Fruit fly (Drosophila melanogaster) S2 (cell line): ENCODE data around the gene CG6980.

Experiments used
- CG8478 ChIP-seq: fragments of >200 bp; optimal IDR thresholded peaks from 2 replicates; lab custom pipeline; 2018
- CTCF ChIP-seq, 2 experiments: fragments of >200 bp; optimal IDR thresholded peaks; 2 replicates each; lab custom pipeline; 2018

CG6980 gene

DNA sequence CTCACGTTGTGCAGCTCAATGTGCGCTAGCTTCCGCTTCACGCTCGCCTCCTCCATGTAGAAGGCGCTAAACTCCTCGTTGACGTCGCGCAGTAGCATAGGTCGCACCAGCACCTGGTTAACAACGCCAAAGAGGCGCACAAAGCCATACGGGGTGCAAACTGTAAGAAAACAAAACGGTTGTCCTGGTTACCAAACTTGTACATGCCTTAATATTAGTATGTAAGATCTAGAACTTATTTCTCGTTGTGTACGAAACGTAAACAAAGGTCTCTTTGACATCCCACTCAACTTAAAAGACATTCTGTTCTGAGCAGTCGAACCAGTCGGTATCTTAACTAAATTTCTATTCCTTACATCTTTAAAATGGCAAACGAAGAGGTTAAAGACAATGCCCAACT, at the start of gene CG6980:
CG6980 (plus strand) TSS at position 301 of the 400 bp plus-strand sequence.
- TF ChIP-seq CTCF (optimal IDR thresholded peaks at IDR 0.05; lab: Kevin White, UChicago) (no peak), CG8478 (lab: Kevin White, UChicago) (no peak)

DNA sequence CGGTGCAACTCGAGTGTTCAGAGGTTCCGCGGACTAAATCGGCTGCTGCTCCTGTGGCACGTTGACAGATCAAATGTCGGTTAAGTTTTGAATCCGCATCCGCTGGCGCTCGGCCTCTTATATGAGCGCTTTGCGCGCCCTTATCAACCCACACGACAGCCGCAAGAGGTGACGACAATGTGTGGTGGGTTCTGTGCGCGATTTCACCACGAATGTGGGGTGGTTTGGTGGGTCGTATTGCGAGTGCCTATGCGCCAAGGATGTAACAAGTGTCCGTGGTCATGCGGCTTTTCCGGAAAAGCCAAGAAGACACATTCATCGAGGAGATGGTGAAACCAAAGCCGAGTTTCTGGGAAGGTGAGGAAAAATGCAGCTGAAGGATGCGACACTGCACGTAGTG, 42.5 kb upstream of the CG6980 start, which contains the start of gene AstA:
AstA (minus strand) TSS at position 101 of the 400 bp plus-strand sequence.
- TF ChIP-seq CTCF (optimal IDR thresholded peaks at IDR 0.05; lab: Kevin White, UChicago): no peak
- TF ChIP-seq CG8478 (lab: Kevin White, UChicago): no peak

DNA sequence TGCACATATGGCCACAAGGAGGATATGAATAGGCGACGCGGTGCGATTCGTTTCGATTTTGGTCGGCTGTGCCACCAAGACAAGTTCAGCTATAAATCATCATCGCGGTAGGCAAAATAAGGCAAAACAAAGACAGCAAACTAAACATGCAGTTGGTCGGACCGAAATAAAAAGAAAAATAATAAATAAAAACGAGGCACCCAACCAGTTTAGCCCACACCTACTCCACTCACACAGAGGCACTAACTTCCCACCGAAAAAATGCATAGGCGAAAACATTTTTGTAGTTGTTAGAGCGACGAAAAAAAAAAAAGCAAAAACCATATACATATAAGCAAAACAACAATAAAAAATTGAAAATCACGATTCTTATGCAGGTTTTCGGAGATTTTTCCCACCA, 40.7 kb upstream of the CG6980 start:
- TF ChIP-seq CTCF (optimal IDR thresholded peaks at IDR 0.05; lab: Kevin White, UChicago): no peak
- TF ChIP-seq CG8478 (lab: Kevin White, UChicago): no peak

- TF ChIP-seq CG8478 (lab: Kevin White, UChicago) (no peak), CTCF (optimal IDR thresholded peaks at IDR 0.05; lab: Kevin White, UChicago) (no peak)
Observed at dm6 chr3R:24767667-24768340, 39.6 kb upstream of the CG6980 start.

- TF ChIP-seq CG8478 (lab: Kevin White, UChicago) (no peak), CTCF (optimal IDR thresholded peaks at IDR 0.05; lab: Kevin White, UChicago) (no peak)
Observed at dm6 chr3R:24768538-24769401, 38.7 kb upstream of the CG6980 start, which contains the start of gene CG13631. Gene CG13631, plus strand, starts transcription at chr3R:24769351.

DNA sequence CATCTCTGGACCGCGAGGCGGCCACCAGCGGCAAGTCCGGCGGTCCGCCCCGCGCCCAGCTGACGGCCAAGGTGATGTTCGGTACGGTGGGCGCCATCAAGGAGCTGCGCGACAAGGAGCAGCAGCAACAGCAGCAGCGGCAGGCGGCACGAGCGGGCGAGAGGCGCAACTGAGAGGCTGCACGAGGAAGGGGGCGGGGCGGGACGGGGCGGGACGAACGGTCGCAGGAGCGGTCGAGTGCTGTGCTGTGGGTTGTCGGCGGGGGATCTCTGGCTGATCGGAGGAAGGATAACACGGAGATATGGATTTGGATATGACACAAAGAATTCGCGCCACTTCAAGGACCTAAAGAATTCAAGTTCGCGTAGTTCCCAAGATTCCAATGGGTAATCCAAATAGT, 37.8 kb upstream of the CG6980 start:
- TF ChIP-seq CG8478 (lab: Kevin White, UChicago) (no peak), CTCF (optimal IDR thresholded peaks at IDR 0.05; lab: Kevin White, UChicago) (no peak)

DNA sequence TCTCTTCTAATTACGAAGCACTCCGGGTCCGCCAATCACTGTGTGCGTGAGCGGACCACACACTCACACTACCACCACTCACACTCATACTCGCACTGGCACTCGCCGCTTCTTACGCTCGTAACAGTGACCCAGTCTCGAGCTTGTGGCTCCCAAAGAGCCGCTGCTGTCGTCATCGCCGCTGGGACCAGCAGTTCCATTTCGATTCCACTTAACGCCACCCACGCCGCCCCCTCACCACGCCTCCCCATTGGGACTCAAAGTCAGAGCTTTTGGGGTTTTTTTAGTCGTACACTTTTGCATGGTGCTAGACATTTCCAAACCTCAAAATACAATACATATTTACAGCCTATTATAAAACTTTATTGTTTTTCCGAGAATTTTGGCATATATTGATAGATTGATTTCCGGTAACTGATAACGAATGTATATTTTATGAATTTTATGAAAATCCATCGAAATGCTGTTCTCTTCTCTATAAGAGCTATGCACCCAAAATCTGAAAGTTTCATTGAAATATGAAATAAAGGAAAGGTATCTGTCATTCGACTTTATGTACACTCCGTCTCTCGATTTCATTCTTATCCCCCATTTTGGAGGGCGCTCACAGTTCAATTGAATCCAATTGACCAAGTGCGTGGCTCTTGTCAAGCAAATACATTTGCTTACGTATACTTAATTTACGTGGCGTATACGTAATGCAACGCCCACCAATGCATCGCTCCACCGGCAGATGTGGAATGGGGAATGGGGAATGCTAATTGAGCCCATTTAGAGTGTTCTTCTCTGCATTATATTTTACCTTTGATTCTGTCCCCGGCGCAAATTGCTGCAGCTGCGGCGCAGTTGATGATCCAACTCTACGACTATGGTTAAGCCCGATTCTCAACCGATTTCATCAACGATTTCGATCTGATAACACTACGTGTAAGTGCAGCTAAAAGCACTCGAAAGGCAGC, 35.9 kb upstream of the CG6980 start, which contains the start of gene CG42331:
CG42331 (plus strand) TSS at position 909 of the 959 bp plus-strand sequence.
- no peak for TF ChIP-seq CG8478 (lab: Kevin White, UChicago)

DNA sequence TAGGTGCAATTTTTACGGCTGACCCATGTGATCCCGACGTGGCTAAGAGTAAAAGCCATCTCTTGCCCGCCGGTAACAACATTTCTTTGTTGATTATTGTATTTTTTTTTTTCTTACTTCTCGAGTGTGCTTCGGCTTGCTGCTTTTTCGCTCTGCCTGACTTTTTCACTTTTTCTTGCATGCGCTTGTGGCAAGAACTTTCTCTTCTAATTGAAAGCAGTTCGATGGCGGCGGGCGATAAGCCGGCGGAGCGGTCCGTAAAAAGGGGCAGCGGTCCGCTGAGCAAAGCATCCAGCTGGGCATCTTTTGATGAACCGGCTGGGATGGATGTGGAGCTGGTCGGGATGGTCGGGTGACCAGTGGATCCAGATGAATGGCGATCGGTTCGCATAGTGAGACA, 34.4 kb upstream of the CG6980 start:
- no peak for TF ChIP-seq CTCF (optimal IDR thresholded peaks at IDR 0.05; lab: Kevin White, UChicago)
- no peak for TF ChIP-seq CG8478 (lab: Kevin White, UChicago)

DNA sequence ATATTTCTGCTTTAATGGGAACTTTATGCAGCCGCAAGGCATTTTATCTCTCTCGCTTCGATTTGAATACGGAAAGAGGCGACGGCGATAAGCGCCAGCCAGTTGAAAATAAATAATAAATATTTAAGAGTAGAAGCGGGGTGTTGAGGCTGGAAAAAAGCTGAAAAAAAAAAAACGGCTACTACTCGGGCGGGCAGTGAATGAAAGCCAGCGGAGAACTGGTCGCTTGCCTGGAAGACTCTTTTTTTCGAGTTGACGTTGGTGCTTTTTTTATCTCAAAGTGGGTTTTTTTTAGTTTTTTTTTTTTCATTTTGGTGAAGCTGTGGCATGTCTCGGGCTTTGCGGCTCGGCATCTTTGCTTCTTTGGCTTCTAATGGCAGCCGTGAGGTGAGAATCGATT, 34.0 kb upstream of the CG6980 start:
- TF ChIP-seq CG8478 (lab: Kevin White, UChicago): no peak
- TF ChIP-seq CTCF (optimal IDR thresholded peaks at IDR 0.05; lab: Kevin White, UChicago): no peak

DNA sequence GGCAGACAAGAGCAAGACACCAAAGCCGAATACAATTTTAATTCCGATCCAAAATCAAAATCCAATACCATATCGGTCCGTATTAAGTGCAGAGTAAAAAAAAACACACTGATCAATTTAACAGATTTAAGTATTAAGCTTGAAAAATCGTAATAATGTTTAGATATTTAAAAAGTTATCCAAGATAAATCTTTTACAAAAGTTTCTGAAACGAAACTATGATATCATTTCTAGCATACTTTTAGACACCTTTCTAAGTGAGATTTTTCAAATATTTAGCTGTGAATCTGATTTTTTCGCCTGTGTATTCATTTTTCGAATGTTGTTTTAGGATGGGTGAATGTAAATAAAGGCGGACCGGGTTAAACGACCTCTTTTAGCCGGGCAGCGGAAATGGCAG, 30.3 kb upstream of the CG6980 start:
- no peak for TF ChIP-seq CG8478 (lab: Kevin White, UChicago)
- no peak for TF ChIP-seq CTCF (optimal IDR thresholded peaks at IDR 0.05; lab: Kevin White, UChicago)

DNA sequence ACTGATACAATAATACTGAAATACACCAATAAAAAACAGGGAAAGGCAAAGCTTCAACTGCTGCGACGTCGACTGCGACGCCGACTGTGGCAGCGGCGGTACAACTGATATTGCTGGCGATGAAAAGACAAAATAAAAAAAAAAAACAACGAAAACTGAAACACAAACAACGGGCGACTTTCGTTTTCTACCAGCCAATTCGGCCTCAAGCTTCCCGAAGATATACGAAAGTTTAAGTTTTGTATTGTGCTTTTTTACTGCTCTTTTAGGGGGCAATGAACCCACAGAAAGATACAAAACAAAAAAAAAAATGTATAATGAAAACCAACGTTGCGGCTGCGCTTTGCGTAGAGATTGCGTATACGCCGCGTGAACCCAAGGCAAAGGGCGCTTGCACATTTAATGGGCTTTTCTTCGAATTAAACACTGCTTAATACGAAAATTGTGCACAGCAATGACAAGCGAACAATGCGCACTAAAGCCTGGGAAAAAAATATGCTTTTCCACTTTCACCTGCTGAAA, 29.1 kb upstream of the CG6980 start:
- TF ChIP-seq CTCF (optimal IDR thresholded peaks at IDR 0.05; lab: Kevin White, UChicago) (no peak), CG8478 (lab: Kevin White, UChicago) (no peak)

- TF ChIP-seq CG8478 (lab: Kevin White, UChicago) (no peak), CTCF (optimal IDR thresholded peaks at IDR 0.05; lab: Kevin White, UChicago) (no peak)
Observed at dm6 chr3R:24787042-24787565, 20.3 kb upstream of the CG6980 start, which contains the start of gene CG5805. Gene CG5805, minus strand, starts transcription at chr3R:24787421.

DNA sequence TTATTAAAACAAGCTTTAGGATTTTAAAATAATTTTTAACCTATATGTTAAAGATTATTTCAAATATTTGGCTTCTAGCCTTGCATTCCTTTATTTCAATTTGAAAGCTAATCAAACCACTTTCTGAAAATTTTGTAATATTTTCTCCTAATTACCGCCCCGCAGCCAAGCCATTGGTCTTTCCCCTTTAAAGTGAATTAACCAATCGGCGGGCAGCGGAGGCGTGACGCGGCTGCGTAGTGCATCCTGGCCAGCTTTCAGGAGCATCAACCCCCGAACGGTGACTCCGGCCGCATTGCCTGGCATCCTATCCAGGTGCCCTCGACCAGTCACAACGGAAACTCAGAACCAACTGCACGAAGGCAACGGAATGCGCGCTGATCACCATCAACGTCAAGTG, 19.7 kb upstream of the CG6980 start, which contains the start of gene Ets96B:
Ets96B (plus strand) TSS at position 321 of the 400 bp plus-strand sequence.
- TF ChIP-seq CTCF (optimal IDR thresholded peaks at IDR 0.05; lab: Kevin White, UChicago) (no peak), CG8478 (lab: Kevin White, UChicago) (no peak)
